Fruit fly (Drosophila melanogaster): ENCODE results near the gene jar.
A peak's percentile ranks its signal among the peaks of the same experiment; 100 is the strongest.

Gene jar

DNA sequence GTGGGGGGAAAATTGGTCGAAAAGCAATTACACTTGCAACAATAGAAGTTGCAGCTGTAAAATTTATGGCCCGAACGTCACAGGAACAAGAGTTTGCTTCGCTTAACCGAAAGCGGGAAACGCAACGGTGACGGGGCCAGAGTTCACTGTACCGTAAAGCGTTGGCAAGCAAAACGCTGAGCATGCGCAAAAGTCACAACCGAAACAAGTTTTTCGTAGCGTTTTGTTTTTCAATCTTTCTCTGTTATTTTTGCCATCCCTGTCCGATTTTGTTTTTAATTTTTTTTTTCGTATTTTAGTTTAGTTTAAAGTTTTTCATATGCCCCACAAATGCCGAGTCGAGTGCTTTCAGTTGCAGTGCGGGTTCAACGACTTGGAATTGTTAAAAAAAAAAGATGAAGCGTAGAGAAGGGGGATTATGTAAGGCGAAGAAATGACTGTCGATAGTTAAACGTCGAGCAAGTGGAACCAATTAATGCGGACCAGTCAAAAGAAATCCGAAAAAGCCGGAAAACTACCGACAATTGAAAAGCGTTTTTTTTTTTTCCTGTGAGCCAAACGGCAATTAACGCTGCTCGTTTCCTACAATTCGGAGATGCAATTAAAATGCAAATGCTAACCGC, 3.3 kb downstream of the jar start:
- peak in 1 of 2 experiments; percentile 55 for TF ChIP-seq Pdp1 (GFP tag; optimal IDR thresholded peaks at IDR 0.05)
- TF ChIP-seq CG14441 (GFP tag; IDR thresholded peaks at IDR 0.05), result 0 out of 2 replicates have a peak, but pooled peaks have one; percentile 22
- TF ChIP-seq CG32532 (GFP tag; IDR thresholded peaks at IDR 0.05), result peak; percentile 20; the same call in 1 of the 2 replicates
- TF ChIP-seq sob (GFP tag; IDR thresholded peaks at IDR 0.05), result 0 out of 2 replicates have a peak, but pooled peaks have one; percentile 24
- TF ChIP-seq grau (tag; optimal IDR thresholded peaks at IDR 0.05), result peak; percentile 72
- 0 out of 4 replicates have a peak, but pooled peaks have one; percentile 55 for TF ChIP-seq chinmo (GFP tag; IDR thresholded peaks at IDR 0.05; ENCODE audit: partially characterized antibody)
- TF ChIP-seq Poxn (GFP tag; IDR thresholded peaks at IDR 0.05), result no peak
- TF ChIP-seq CG8478 (optimal IDR thresholded peaks at IDR 0.05), result no peak
- no peak for TF ChIP-seq CG2875 (GFP tag; optimal IDR thresholded peaks at IDR 0.05)
- TF ChIP-seq Ptx1 (GFP tag; IDR thresholded peaks at IDR 0.05), result 0 out of 2 replicates have a peak, but pooled peaks have one; percentile 12
- TF ChIP-seq HLH3B (GFP tag; IDR thresholded peaks at IDR 0.05), result 0 out of 2 replicates have a peak, but pooled peaks have one; percentile 14
- TF ChIP-seq Rfx (GFP tag; IDR thresholded peaks at IDR 0.05), result peak; percentile 38; the same call in 1 of the 2 replicates
- TF ChIP-seq CG17568 (GFP tag; optimal IDR thresholded peaks at IDR 0.05), result no peak
- TF ChIP-seq CG17612 (GFP tag; IDR thresholded peaks at IDR 0.05), result no peak
- no peak for TF ChIP-seq CG13287 (GFP tag; IDR thresholded peaks at IDR 0.05; ENCODE audit: partially characterized antibody)
- TF ChIP-seq lmd (GFP tag; IDR thresholded peaks at IDR 0.05), result 0 out of 2 replicates have a peak, but pooled peaks have one; percentile 6

DNA sequence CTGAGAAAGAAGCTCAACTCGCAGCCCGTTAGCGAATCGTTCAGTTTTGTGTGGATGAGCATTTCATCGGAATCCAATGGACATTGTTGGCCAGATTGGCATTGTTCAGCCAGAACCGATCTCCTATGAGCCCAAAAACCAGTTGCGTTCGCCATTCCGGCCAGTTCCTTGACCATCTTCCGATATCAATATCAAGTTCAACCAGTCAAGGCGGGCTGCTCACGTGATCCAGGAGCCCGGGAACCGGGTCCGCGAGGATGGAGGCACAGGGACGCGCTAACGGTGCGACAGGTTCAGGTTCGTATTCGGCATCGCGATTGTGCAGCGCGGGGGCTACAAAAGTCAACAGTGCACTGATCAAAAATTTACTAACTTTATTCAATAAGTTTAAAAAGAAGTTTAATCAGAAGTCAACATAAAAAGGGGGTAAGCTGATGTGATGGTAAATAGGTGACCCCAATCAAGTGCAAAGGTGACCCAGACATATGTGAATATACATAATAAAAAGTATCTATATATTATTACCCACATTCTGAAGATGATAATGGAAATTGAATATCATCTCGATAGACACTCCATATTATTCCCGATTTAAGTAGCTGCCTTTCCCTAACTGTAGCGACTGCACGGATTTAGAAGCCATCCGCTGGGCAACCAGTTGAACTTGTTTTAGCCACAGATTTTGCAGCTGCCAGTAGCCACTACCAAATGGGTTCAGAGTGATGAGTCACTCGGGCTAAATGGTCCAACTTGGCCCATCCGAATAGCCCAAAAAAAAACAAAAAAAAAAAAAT, 4.0 kb downstream of the jar start:
- TF ChIP-seq corto (GFP tag; optimal IDR thresholded peaks at IDR 0.05) (peak; percentile 80), CG30020 (tag; optimal IDR thresholded peaks at IDR 0.05) (no peak), CoRest (tag; optimal IDR thresholded peaks at IDR 0.05) (no peak), bsh (GFP tag; optimal IDR thresholded peaks at IDR 0.05) (peak in 1 of 2 experiments; percentile 86), nom (GFP tag; optimal IDR thresholded peaks at IDR 0.05) (peak; percentile 86), Hmr (GFP tag; optimal IDR thresholded peaks at IDR 0.05) (no peak), Med (GFP tag) (peak; percentile 33), Ets65A (GFP tag) (peak; percentile 86), Sry-β (GFP tag; optimal IDR thresholded peaks at IDR 0.05) (no peak), lbe (GFP tag; optimal IDR thresholded peaks at IDR 0.05) (peak; percentile 83), mld (GFP tag; IDR thresholded peaks at IDR 0.05; ENCODE audit: partially characterized antibody) (no peak), CG30403 (GFP tag; optimal IDR thresholded peaks at IDR 0.05) (no peak), Drgx (GFP tag; IDR thresholded peaks at IDR 0.05) (peak; percentile 75), CG10654 (GFP tag; optimal IDR thresholded peaks at IDR 0.05) (no peak), CG10565 (GFP tag; optimal IDR thresholded peaks at IDR 0.05) (no peak), dpn (GFP tag; optimal IDR thresholded peaks at IDR 0.05) (no peak)

- TF ChIP-seq CG13296 (GFP tag; optimal IDR thresholded peaks at IDR 0.05) (peak; percentile 33), Sox100B (GFP tag; optimal IDR thresholded peaks at IDR 0.05) (peak; percentile 4), CG15514 (GFP tag; optimal IDR thresholded peaks at IDR 0.05) (no peak), Bdp1 (GFP tag; optimal IDR thresholded peaks at IDR 0.05) (peak; percentile 97), lab (GFP tag; optimal IDR thresholded peaks at IDR 0.05) (peak; percentile 32), jigr1 (GFP tag; IDR thresholded peaks at IDR 0.05) (no peak), bbx (GFP tag; IDR thresholded peaks at IDR 0.05; ENCODE audit: partially characterized antibody) (peak; percentile 18; the same call in 1 of the 2 replicates), CkIIα-i1 (GFP tag; IDR thresholded peaks at IDR 0.05) (no peak), Med (GFP tag) (peak; percentile 51), CG6791 (GFP tag; IDR thresholded peaks at IDR 0.05; ENCODE audit: partially characterized antibody) (0 out of 3 replicates have a peak, but pooled peaks have one; percentile 6), gsb (GFP tag; IDR thresholded peaks at IDR 0.05) (no peak), vnd (GFP tag; IDR thresholded peaks at IDR 0.05; ENCODE audit: partially characterized antibody) (no peak), vvl (GFP tag; IDR thresholded peaks at IDR 0.05) (0 out of 2 replicates have a peak, but pooled peaks have one; percentile 1)
Measured at dm6 chr3R:24264414-24265363, 6.3 kb downstream of the jar start.

Measured in whole organism, embryonic.